Fruit fly (Drosophila melanogaster): Measurements from ENCODE around the gene CG11262.

The CG11262 gene

dm6 chr3L:13007946-13008462, 13.1 kb downstream of the CG11262 start:
- TF ChIP-seq OdsH (GFP tag; optimal IDR thresholded peaks at IDR 0.05) (peak; percentile 7), CG1621 (tag; optimal IDR thresholded peaks at IDR 0.05) (no peak), CG4318 (GFP tag; optimal IDR thresholded peaks at IDR 0.05) (no peak), Eip78C (GFP tag) (peak; percentile 8), CG10669 (GFP tag; optimal IDR thresholded peaks at IDR 0.05) (no peak)

dm6 chr3L:13011511-13011910, 16.6 kb downstream of the CG11262 start, which contains the start of gene Cul6:
Cul6 (minus strand) TSS chr3L:13011685.
- no peak for TF ChIP-seq CG8319 (GFP tag; optimal IDR thresholded peaks at IDR 0.05)
- peak; percentile 13 for TF ChIP-seq esn (GFP tag; optimal IDR thresholded peaks at IDR 0.05)
- no peak for TF ChIP-seq CG32006 (GFP tag; optimal IDR thresholded peaks at IDR 0.05)
- peak; percentile 61 for TF ChIP-seq Eip78C (GFP tag)
- no peak for TF ChIP-seq Ets96B (tag; optimal IDR thresholded peaks at IDR 0.05)
- TF ChIP-seq cyc (GFP tag; optimal IDR thresholded peaks at IDR 0.05) = peak; percentile 5

dm6 chr3L:13014693-13015092, 19.8 kb downstream of the CG11262 start:
- peak; percentile 67 for TF ChIP-seq svp (GFP tag)
- no peak for TF ChIP-seq Eip93F (GFP tag; optimal IDR thresholded peaks at IDR 0.05)
- TF ChIP-seq CG8319 (GFP tag; optimal IDR thresholded peaks at IDR 0.05) = no peak
- no peak for TF ChIP-seq CG32006 (GFP tag; optimal IDR thresholded peaks at IDR 0.05)

dm6 chr3L:13015195-13015822, 20.4 kb downstream of the CG11262 start, which contains the start of gene MICAL-like:
MICAL-like (minus strand) TSS chr3L:13015332.
- TF ChIP-seq CG6163 (GFP tag; IDR thresholded peaks at IDR 0.05) = peak; percentile 46; the same call in 2 of the 3 replicates
- peak; percentile 28 for TF ChIP-seq Sox14 (GFP tag; optimal IDR thresholded peaks at IDR 0.05)
- peak; percentile 28 for TF ChIP-seq OdsH (GFP tag; optimal IDR thresholded peaks at IDR 0.05)
- peak; percentile 56 for TF ChIP-seq CG31627 (GFP tag; optimal IDR thresholded peaks at IDR 0.05)
- peak; percentile 6 for TF ChIP-seq esn (GFP tag; optimal IDR thresholded peaks at IDR 0.05)
- peak; percentile 38 for TF ChIP-seq CG3919 (GFP tag; optimal IDR thresholded peaks at IDR 0.05)
- no peak for TF ChIP-seq Smox (GFP tag; optimal IDR thresholded peaks at IDR 0.05)
- TF ChIP-seq svp (GFP tag) = peak; percentile 44
- peak; percentile 57 for TF ChIP-seq Hr39 (GFP tag; optimal IDR thresholded peaks at IDR 0.05)
- peak; percentile 33 for TF ChIP-seq Ets21C (GFP tag; optimal IDR thresholded peaks at IDR 0.05)
- TF ChIP-seq Ets96B (tag; optimal IDR thresholded peaks at IDR 0.05) = peak; percentile 19
- TF ChIP-seq CG6276 (GFP tag; optimal IDR thresholded peaks at IDR 0.05) = no peak
- TF ChIP-seq Eip75B (GFP tag; optimal IDR thresholded peaks at IDR 0.05) = no peak
- peak; percentile 24 for TF ChIP-seq lz (GFP tag; optimal IDR thresholded peaks at IDR 0.05)
- peak; percentile 70 for TF ChIP-seq fkh (GFP tag; optimal IDR thresholded peaks at IDR 0.05)
- TF ChIP-seq Eip78C (GFP tag) = peak; percentile 52
- TF ChIP-seq Lpt (GFP tag; optimal IDR thresholded peaks at IDR 0.05) = no peak

- TF ChIP-seq OdsH (GFP tag; optimal IDR thresholded peaks at IDR 0.05) (peak; percentile 80), Eip78C (GFP tag) (peak; percentile 96), CG31627 (GFP tag; optimal IDR thresholded peaks at IDR 0.05) (peak; percentile 85), CG1621 (tag; optimal IDR thresholded peaks at IDR 0.05) (peak; percentile 74), dac (GFP tag; optimal IDR thresholded peaks at IDR 0.05) (peak; percentile 66), fkh (GFP tag; optimal IDR thresholded peaks at IDR 0.05) (peak; percentile 50), Ets96B (tag; optimal IDR thresholded peaks at IDR 0.05) (peak; percentile 76), CG7368 (GFP tag; optimal IDR thresholded peaks at IDR 0.05) (peak; percentile 70), CG4318 (GFP tag; optimal IDR thresholded peaks at IDR 0.05) (peak; percentile 70), eg (GFP tag; IDR thresholded peaks at IDR 0.05) (peak; percentile 93), topi (GFP tag; optimal IDR thresholded peaks at IDR 0.05) (peak; percentile 84), achi (GFP tag; optimal IDR thresholded peaks at IDR 0.05) (peak; percentile 70), spab (GFP tag; optimal IDR thresholded peaks at IDR 0.05) (peak; percentile 78), pdm3 (GFP tag; optimal IDR thresholded peaks at IDR 0.05) (peak; percentile 84), CG8632 (GFP tag; optimal IDR thresholded peaks at IDR 0.05) (peak; percentile 69), net (GFP tag; optimal IDR thresholded peaks at IDR 0.05) (peak; percentile 82), cyc (GFP tag; optimal IDR thresholded peaks at IDR 0.05) (peak; percentile 86), Sox14 (GFP tag; optimal IDR thresholded peaks at IDR 0.05) (peak; percentile 84), CG15336 (GFP tag; IDR thresholded peaks at IDR 0.05) (peak; percentile 88), Hr4 (GFP tag; optimal IDR thresholded peaks at IDR 0.05) (peak; percentile 87), CG6808 (GFP tag; optimal IDR thresholded peaks at IDR 0.05) (peak; percentile 75), Lpt (GFP tag; optimal IDR thresholded peaks at IDR 0.05) (peak; percentile 81), CG32006 (GFP tag; optimal IDR thresholded peaks at IDR 0.05) (peak; percentile 84), Sox102F (GFP tag; optimal IDR thresholded peaks at IDR 0.05) (peak; percentile 83), CG16779 (tag; optimal IDR thresholded peaks at IDR 0.05) (no peak), Eip75B (GFP tag; optimal IDR thresholded peaks at IDR 0.05) (peak; percentile 76), CG3919 (GFP tag; optimal IDR thresholded peaks at IDR 0.05) (peak; percentile 91), CG10631 (GFP tag; optimal IDR thresholded peaks at IDR 0.05) (peak; percentile 83)
Measured at dm6 chr3L:13015823-13016465, 21.0 kb downstream of the CG11262 start, which contains the start of gene CG11267. CG11267 (plus strand) TSS chr3L:13016050.
